Worm (Caenorhabditis elegans) whole organism, L4 larva: Measurements from ENCODE around the gene C10A4.2.

ENCODE experiments used
- F26F4.8 ChIP-seq: fragments of 200-800 bp; sonication (Bioruptor generic); conservative IDR thresholded peaks from 2 replicates; pipeline ENCODE4 v1.3.6; 2022; ENCODE audit warnings: missing genetic modification characterization, missing compliant biosample characterization
- F49E8.2 ChIP-seq: sonication (generic microtip); optimal IDR thresholded peaks from 2 replicates; lab custom pipeline; 2016; ENCODE audit warnings: missing compliant biosample characterization, mild to moderate bottlenecking, missing genetic modification characterization, borderline replicate concordance
- R02D3.7 ChIP-seq: fragments of 150-350 bp; sonication (generic microtip); optimal IDR thresholded peaks from 3 replicates; lab custom pipeline; 2014; ENCODE audit warnings: missing biosample characterization, missing genetic modification characterization
- Y105C5A.15 ChIP-seq: fragments of 200-800 bp; sonication (Bioruptor generic); IDR thresholded peaks from 2 replicates; pipeline ENCODE4 v1.3.6; 2022; ENCODE audit warnings: missing genetic modification characterization, missing compliant biosample characterization
- Y48G9A.11 ChIP-seq: fragments of 200-800 bp; sonication (Bioruptor generic); IDR thresholded peaks from 2 replicates; pipeline ENCODE4 v1.3.6; 2022; ENCODE audit warnings: missing genetic modification reagents, missing genetic modification characterization, missing compliant biosample characterization
- aha-1 ChIP-seq: fragments of 150-350 bp; peaks from one replicate; lab custom pipeline; 2014; ENCODE audit warnings: missing biosample characterization, missing genetic modification characterization
- ama-1 ChIP-seq: fragments of 150-350 bp; optimal IDR thresholded peaks from 2 replicates; lab custom pipeline; 2014; ENCODE audit warnings: inconsistent platforms, mixed read lengths
- arid-1 ChIP-seq: fragments of 200-800 bp; sonication (Bioruptor generic); conservative IDR thresholded peaks from 2 replicates; pipeline ENCODE4 v1.3.6; 2022; ENCODE audit warnings: missing genetic modification reagents, missing genetic modification characterization, missing compliant biosample characterization
- ceh-32 ChIP-seq: sonication (generic microtip); optimal IDR thresholded peaks from 2 replicates; lab custom pipeline; 2016; ENCODE audit warnings: mild to moderate bottlenecking, missing genetic modification characterization, missing compliant biosample characterization; ENCODE audit not compliant: poor library complexity
- ceh-82 ChIP-seq: sonication (generic microtip); optimal IDR thresholded peaks from 2 replicates; lab custom pipeline; 2017; ENCODE audit warnings: missing biosample characterization, missing genetic modification characterization
- ctbp-1 ChIP-seq: fragments of 200-800 bp; sonication (Bioruptor generic); IDR thresholded peaks from 2 replicates; pipeline ENCODE4 v1.3.6; 2022; ENCODE audit warnings: missing genetic modification reagents, missing genetic modification characterization, missing compliant biosample characterization
- daf-16 ChIP-seq, 3 experiments: sonication (generic microtip); optimal IDR thresholded peaks; 2 replicates each; lab custom pipeline; 2016 to 2017; ENCODE audit warnings: missing genetic modification characterization in 3 of 3, missing genetic modification reagents in 3 of 3, mild to moderate bottlenecking in 2 of 3, missing compliant biosample characterization in 2 of 3, missing biosample characterization in 1 of 3, moderate library complexity in 1 of 3
- daf-8 ChIP-seq: fragments of 200-800 bp; sonication (Bioruptor generic); IDR thresholded peaks from 2 replicates; pipeline ENCODE4 v1.3.6; 2022; ENCODE audit warnings: missing genetic modification characterization, missing compliant biosample characterization
- dmd-6 ChIP-seq: fragments of 200-800 bp; sonication (Bioruptor generic); IDR thresholded peaks from 2 replicates; pipeline ENCODE4 v1.3.6; 2022; ENCODE audit warnings: missing genetic modification reagents, missing genetic modification characterization, missing compliant biosample characterization
- dmd-9 ChIP-seq: fragments of 200-800 bp; sonication (Bioruptor generic); IDR thresholded peaks from 2 replicates; pipeline ENCODE4 v1.3.6; 2022; ENCODE audit warnings: missing genetic modification reagents, missing genetic modification characterization, missing compliant biosample characterization
- dpl-1 ChIP-seq: fragments of 150-350 bp; optimal IDR thresholded peaks from 2 replicates; lab custom pipeline; 2014; ENCODE audit warnings: missing biosample characterization, missing genetic modification reagents, missing genetic modification characterization
- fkh-10 ChIP-seq: fragments of 150-350 bp; optimal IDR thresholded peaks from 2 replicates; lab custom pipeline; 2014; ENCODE audit warnings: missing biosample characterization, missing genetic modification reagents, missing genetic modification characterization
- gei-8 ChIP-seq: fragments of 200-800 bp; sonication (Bioruptor generic); optimal IDR thresholded peaks from 2 replicates; lab custom pipeline; 2018; ENCODE audit warnings: mild to moderate bottlenecking, missing genetic modification characterization, missing compliant biosample characterization
- hlh-30 ChIP-seq: sonication (generic microtip); optimal IDR thresholded peaks from 2 replicates; lab custom pipeline; 2017; ENCODE audit warnings: antibody characterized with exemption, mild to moderate bottlenecking, missing genetic modification characterization, missing compliant biosample characterization; ENCODE audit not compliant: insufficient read depth
- lin-1 ChIP-seq: fragments of 200-800 bp; sonication (Bioruptor generic); IDR thresholded peaks from 2 replicates; pipeline ENCODE4 v1.3.6; 2022; ENCODE audit warnings: missing genetic modification reagents, missing genetic modification characterization, missing compliant biosample characterization
- lin-13 ChIP-seq: fragments of 150-350 bp; optimal IDR thresholded peaks from 2 replicates; lab custom pipeline; 2014; ENCODE audit warnings: missing biosample characterization, missing genetic modification reagents, missing genetic modification characterization
- lin-15B ChIP-seq: fragments of 150-350 bp; sonication (generic microtip); optimal IDR thresholded peaks from 3 replicates; lab custom pipeline; 2014; ENCODE audit warnings: missing biosample characterization, missing genetic modification characterization
- lin-29 ChIP-seq: fragments of 200-800 bp; sonication (Bioruptor generic); IDR thresholded peaks from 2 replicates; pipeline ENCODE4 v1.3.6; 2022; ENCODE audit warnings: missing genetic modification reagents, missing genetic modification characterization, missing compliant biosample characterization
- madf-5 ChIP-seq, 2 experiments: fragments of 200-800 bp; sonication (Bioruptor generic); IDR thresholded peaks; 2 replicates each; pipeline ENCODE4 v1.3.6; 2022; ENCODE audit warnings: missing compliant biosample characterization in 2 of 2, missing genetic modification characterization in 2 of 2
- madf-9 ChIP-seq: fragments of 200-800 bp; sonication (Bioruptor generic); conservative IDR thresholded peaks from 2 replicates; pipeline ENCODE4 v1.3.6; 2022; ENCODE audit warnings: missing genetic modification reagents, missing genetic modification characterization, missing compliant biosample characterization
- mdl-1 ChIP-seq, 2 experiments: fragments of 150-350 bp in 1 of 2; sonication (generic microtip) in 1 of 2; optimal IDR thresholded peaks; 2 replicates each; lab custom pipeline; 2014 to 2017; ENCODE audit warnings: missing biosample characterization in 2 of 2, missing genetic modification characterization in 2 of 2
- mes-2 ChIP-seq: sonication (generic microtip); optimal IDR thresholded peaks from 2 replicates; lab custom pipeline; 2016; ENCODE audit warnings: missing genotype, mild to moderate bottlenecking, missing genetic modification characterization, missing compliant biosample characterization; ENCODE audit not compliant: poor library complexity, severe bottlenecking
- mxl-3 ChIP-seq: fragments of 200-800 bp; sonication (Bioruptor generic); optimal IDR thresholded peaks from 2 replicates; lab custom pipeline; 2018; ENCODE audit warnings: mild to moderate bottlenecking, missing genetic modification characterization, missing compliant biosample characterization
- nhr-237 ChIP-seq: sonication (generic microtip); optimal IDR thresholded peaks from 2 replicates; lab custom pipeline; 2017; ENCODE audit warnings: missing biosample characterization, missing genetic modification characterization
- nhr-28 ChIP-seq: fragments of 150-350 bp; optimal IDR thresholded peaks from 2 replicates; lab custom pipeline; 2014; ENCODE audit warnings: missing biosample characterization, missing genetic modification characterization
- pha-4 ChIP-seq, 2 experiments: fragments of 150-350 bp in 1 of 2; fragments of 200-800 bp in 1 of 2; sonication (Bioruptor generic) in 1 of 2; IDR thresholded peaks in 1 of 2; optimal IDR thresholded peaks in 1 of 2; 2 replicates each; pipeline versions ENCODE4 v1.3.6 to Lab custom; 2014 to 2022; ENCODE audit warnings: missing genetic modification characterization in 2 of 2, missing genetic modification reagents in 2 of 2, missing biosample characterization in 1 of 2, missing compliant biosample characterization in 1 of 2
- rbr-2 ChIP-seq: sonication (generic microtip); optimal IDR thresholded peaks from 2 replicates; lab custom pipeline; 2016; ENCODE audit warnings: missing genotype, missing genetic modification characterization, missing compliant biosample characterization
- skn-1 ChIP-seq: fragments of 150-350 bp; optimal IDR thresholded peaks from 2 replicates; lab custom pipeline; 2014; ENCODE audit warnings: missing biosample characterization, missing genetic modification characterization
- tra-1 ChIP-seq: fragments of 200-800 bp; sonication (Bioruptor generic); IDR thresholded peaks from 2 replicates; pipeline ENCODE4 v1.3.6; 2022; ENCODE audit warnings: missing genetic modification reagents, missing genetic modification characterization, missing compliant biosample characterization
- unc-130 ChIP-seq: sonication (generic microtip); optimal IDR thresholded peaks from 2 replicates; lab custom pipeline; 2016; ENCODE audit warnings: missing genetic modification reagents, missing genetic modification characterization, missing compliant biosample characterization
- unc-62 ChIP-seq, 3 experiments: fragments of 150-350 bp in 1 of 3; sonication (generic microtip); optimal IDR thresholded peaks in 2 of 3; peaks in 1 of 3; 1 replicate in 1 of 3; 2 replicates in 2 of 3; lab custom pipeline; 2014 to 2017; ENCODE audit warnings: missing biosample characterization in 3 of 3, missing genetic modification characterization in 3 of 3, missing genetic modification reagents in 3 of 3, missing genotype in 1 of 3
- vab-7 ChIP-seq: fragments of 200-800 bp; sonication (Bioruptor generic); IDR thresholded peaks from 2 replicates; pipeline ENCODE4 v1.3.6; 2022; ENCODE audit warnings: missing genetic modification reagents, missing genetic modification characterization, missing compliant biosample characterization
- zag-1 ChIP-seq: fragments of 150-350 bp; optimal IDR thresholded peaks from 2 replicates; lab custom pipeline; 2014; ENCODE audit warnings: missing biosample characterization, missing genetic modification characterization
- zfp-2 ChIP-seq: sonication (generic microtip); optimal IDR thresholded peaks from 2 replicates; lab custom pipeline; 2016; ENCODE audit warnings: mild to moderate bottlenecking, missing genetic modification characterization, missing compliant biosample characterization
- zip-11 ChIP-seq: fragments of 200-800 bp; sonication (Bioruptor generic); IDR thresholded peaks from 2 replicates; pipeline ENCODE4 v1.3.6; 2022; ENCODE audit warnings: missing genetic modification characterization, missing compliant biosample characterization

The C10A4.2 gene

ce11 chrX:7378608-7379007 is 31.4 kb upstream of the C10A4.2 start:
- TF ChIP-seq madf-5 (GFP tag; IDR thresholded peaks at IDR 0.05; lab: Robert Waterston, UW) (0 out of 4 replicates have a peak, but pooled peaks of 1 of the 2 experiments have one; percentile 46), hlh-30 (tag; lab: Kevin White, UChicago) (peak; percentile 19), arid-1 (GFP tag; lab: Robert Waterston, UW) (peak; percentile 53; the same call in 1 of the 2 replicates), ctbp-1 (GFP tag; lab: Robert Waterston, UW) (peak; percentile 50; the same call in 1 of the 2 replicates), unc-130 (GFP tag; lab: Kevin White, UChicago) (no peak), daf-8 (GFP tag; lab: Robert Waterston, UW) (no peak), fkh-10 (GFP tag; lab: Kevin White, UChicago) (no peak), dmd-9 (GFP tag; lab: Robert Waterston, UW) (no peak), lin-13 (GFP tag; lab: Kevin White, UChicago) (no peak), Y48G9A.11 (no peak), zfp-2 (no peak), mxl-3 (GFP tag; lab: Kevin White, UChicago) (peak; percentile 1), daf-16 (GFP tag; optimal IDR thresholded peaks at IDR 0.05; lab: Kevin White, UChicago) (peak in 1 of 2 experiments; percentile 74), daf-16 (tag; optimal IDR thresholded peaks at IDR 0.05; lab: Kevin White, UChicago) (no peak), vab-7 (GFP tag; lab: Robert Waterston, UW) (peak; percentile 44; the same call in 1 of the 2 replicates), skn-1 (no peak), zip-11 (GFP tag; lab: Robert Waterston, UW) (0 out of 2 replicates have a peak, but pooled peaks have one; percentile 16), tra-1 (0 out of 2 replicates have a peak, but pooled peaks have one; percentile 22), F26F4.8 (GFP tag; lab: Robert Waterston, UW) (0 out of 2 replicates have a peak, but pooled peaks have one; percentile 69), nhr-237 (tag; lab: Kevin White, UChicago) (no peak), F49E8.2 (peak; percentile 9), dmd-6 (no peak), ama-1 (lab: Kevin White, UChicago) (no peak), lin-1 (GFP tag; lab: Robert Waterston, UW) (0 out of 2 replicates have a peak, but pooled peaks have one; percentile 37), zag-1 (tag; lab: Kevin White, UChicago) (no peak), R02D3.7 (tag; lab: Kevin White, UChicago) (no peak), lin-29 (GFP tag; lab: Robert Waterston, UW) (no peak), unc-62 (GFP tag; optimal IDR thresholded peaks at IDR 0.05 in 1 of 2; lab: Kevin White, UChicago) (no peak), unc-62 (tag; optimal IDR thresholded peaks at IDR 0.05; lab: Kevin White, UChicago) (no peak), pha-4 (GFP tag; IDR thresholded peaks at IDR 0.05; lab: Robert Waterston, UW) (peak; percentile 49; the same call in 1 of the 2 replicates), pha-4 (tag; optimal IDR thresholded peaks at IDR 0.05; lab: Kevin White, UChicago) (no peak), gei-8 (GFP tag; lab: Kevin White, UChicago) (peak; percentile 22), madf-9 (GFP tag; lab: Robert Waterston, UW) (no peak), aha-1 (tag; lab: Kevin White, UChicago) (peak; percentile 94)

ce11 chrX:7390270-7390669 is 19.8 kb upstream of the C10A4.2 start, which contains the start of gene C10A4.6:
Gene C10A4.6, plus strand, starts transcription at chrX:7390570.
- TF ChIP-seq unc-62 (GFP tag; optimal IDR thresholded peaks at IDR 0.05 in 1 of 2; lab: Kevin White, UChicago), result peak in 1 of 2 experiments; percentile 27
- TF ChIP-seq unc-62 (tag; optimal IDR thresholded peaks at IDR 0.05; lab: Kevin White, UChicago), result no peak
- no peak for TF ChIP-seq mes-2 (tag; lab: Kevin White, UChicago)

- TF ChIP-seq mxl-3 (GFP tag; lab: Kevin White, UChicago) (no peak), ama-1 (lab: Kevin White, UChicago) (no peak), unc-130 (GFP tag; lab: Kevin White, UChicago) (no peak)
- TF ChIP-seq, all 104 proteins: peak for 0
These were observed 16.9 kb upstream of the C10A4.2 start, which contains the start of gene gad-2 for ce11 chrX:7393167-7393566. Gene gad-2, plus strand, starts transcription at chrX:7393467.

ce11 chrX:7397935-7398334 is 12.1 kb upstream of the C10A4.2 start, which contains the start of gene C10A4.13:
Gene C10A4.13, minus strand, starts transcription at chrX:7398035.
- TF ChIP-seq Y105C5A.15 (GFP tag; lab: Robert Waterston, UW) (no peak), rbr-2 (tag; lab: Kevin White, UChicago) (no peak), nhr-28 (tag; lab: Kevin White, UChicago) (no peak), mes-2 (tag; lab: Kevin White, UChicago) (no peak), ceh-32 (tag; lab: Kevin White, UChicago) (no peak), dpl-1 (no peak), unc-62 (GFP tag; optimal IDR thresholded peaks at IDR 0.05 in 1 of 2; lab: Kevin White, UChicago) (no peak), unc-62 (tag; optimal IDR thresholded peaks at IDR 0.05; lab: Kevin White, UChicago) (no peak), hlh-30 (tag; lab: Kevin White, UChicago) (no peak), lin-15B (tag; lab: Kevin White, UChicago) (no peak), ceh-82 (tag; lab: Kevin White, UChicago) (no peak), mdl-1 (tag; optimal IDR thresholded peaks at IDR 0.05; lab: Kevin White, UChicago) (no peak)
